Worm (Caenorhabditis elegans) whole organism, L4 larva: ENCODE measurements around the gene cyp-33D1.

Experiments used
- ZK546.5 ChIP-seq, 2 experiments: sonication (generic microtip); optimal IDR thresholded peaks; 2 replicates each; lab custom pipeline; 2017; ENCODE audit warnings: missing biosample characterization in 2 of 2, missing genetic modification characterization in 2 of 2
- duxl-1 ChIP-seq: sonication (generic microtip); optimal IDR thresholded peaks from 2 replicates; lab custom pipeline; 2016; ENCODE audit warnings: mild to moderate bottlenecking, missing genetic modification characterization, moderate library complexity, missing compliant biosample characterization; ENCODE audit not compliant: poor library complexity
- nhr-48 ChIP-seq: sonication (generic microtip); optimal IDR thresholded peaks from 2 replicates; lab custom pipeline; 2016; ENCODE audit warnings: mild to moderate bottlenecking, missing genetic modification characterization, missing compliant biosample characterization
- skn-1 ChIP-seq: fragments of 150-350 bp; optimal IDR thresholded peaks from 2 replicates; lab custom pipeline; 2014; ENCODE audit warnings: missing biosample characterization, missing genetic modification characterization

DNA sequence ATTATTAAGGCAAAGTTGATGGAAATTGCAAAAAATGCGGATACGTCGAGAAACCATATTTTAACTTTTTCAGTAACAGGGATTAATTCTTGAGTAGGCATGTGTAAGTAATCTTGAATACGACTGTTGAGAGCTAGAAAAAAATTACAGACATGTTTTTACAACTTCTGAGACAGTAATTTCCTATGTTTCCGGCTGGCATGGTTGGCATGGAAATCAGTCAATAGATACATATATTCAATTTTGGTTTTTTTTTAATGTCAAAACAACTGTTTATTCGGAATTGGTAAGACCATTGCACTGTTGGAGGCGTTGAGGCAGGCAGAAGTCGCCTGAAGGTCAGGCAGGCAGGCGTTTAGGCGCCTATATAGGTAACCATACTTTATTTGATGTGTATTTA is 22.3 kb downstream of the cyp-33D1 start, which contains the start of gene str-254:
- TF ChIP-seq ZK546.5 (tag; optimal IDR thresholded peaks at IDR 0.05; lab: Kevin White, UChicago) (no peak), duxl-1 (no peak), skn-1 (no peak), nhr-48 (tag; lab: Kevin White, UChicago) (no peak)
